Worm (Caenorhabditis elegans) whole organism, L2 larva: ENCODE data around the gene syd-2.

Source experiments
- alr-1 ChIP-seq: fragments of 150-350 bp; optimal IDR thresholded peaks from 2 replicates; lab custom pipeline; 2014; ENCODE audit warnings: missing biosample characterization, missing genetic modification characterization
- blmp-1 ChIP-seq: sonication (generic microtip); optimal IDR thresholded peaks from 2 replicates; lab custom pipeline; 2017; ENCODE audit warnings: missing genetic modification characterization, mild to moderate bottlenecking, missing compliant biosample characterization, antibody characterized with exemption, moderate library complexity; ENCODE audit not compliant: insufficient read depth
- elt-3 ChIP-seq: sonication (generic microtip); optimal IDR thresholded peaks from 2 replicates; lab custom pipeline; 2017; ENCODE audit warnings: missing biosample characterization, missing genetic modification characterization
- fos-1 ChIP-seq: fragments of 150-350 bp; optimal IDR thresholded peaks from 2 replicates; lab custom pipeline; 2014; ENCODE audit warnings: missing biosample characterization, missing genetic modification characterization
- lin-13 ChIP-seq: fragments of 150-350 bp; optimal IDR thresholded peaks from 2 replicates; lab custom pipeline; 2014; ENCODE audit warnings: missing biosample characterization, missing genetic modification reagents, missing genetic modification characterization
- mab-5 ChIP-seq: fragments of 150-350 bp; optimal IDR thresholded peaks from 2 replicates; lab custom pipeline; 2014; ENCODE audit warnings: missing biosample characterization, missing genetic modification characterization
- mdl-1 ChIP-seq, 2 experiments: fragments of 150-350 bp in 1 of 2; sonication (generic microtip) in 1 of 2; optimal IDR thresholded peaks; 2 replicates each; lab custom pipeline; 2017; ENCODE audit warnings: missing biosample characterization in 2 of 2, missing genetic modification characterization in 2 of 2
- nhr-21 ChIP-seq: fragments of 150-350 bp; optimal IDR thresholded peaks from 2 replicates; lab custom pipeline; 2014; ENCODE audit warnings: missing biosample characterization, missing genetic modification characterization
- nhr-23 ChIP-seq: fragments of 150-350 bp; optimal IDR thresholded peaks from 2 replicates; lab custom pipeline; 2014; ENCODE audit warnings: missing biosample characterization, missing genetic modification reagents, missing genetic modification characterization
- nhr-77 ChIP-seq: fragments of 150-350 bp; optimal IDR thresholded peaks from 2 replicates; lab custom pipeline; 2014; ENCODE audit warnings: missing biosample characterization, missing genetic modification characterization
- skn-1 ChIP-seq: sonication (generic microtip); optimal IDR thresholded peaks from 2 replicates; lab custom pipeline; 2017; ENCODE audit warnings: missing biosample characterization, missing genetic modification characterization
- sma-3 ChIP-seq: sonication (generic microtip); optimal IDR thresholded peaks from 2 replicates; lab custom pipeline; 2016; ENCODE audit warnings: missing genetic modification reagents, missing genetic modification characterization, missing compliant biosample characterization
- snpc-4 ChIP-seq: fragments of 150-350 bp; optimal IDR thresholded peaks from 2 replicates; lab custom pipeline; 2014; ENCODE audit warnings: missing biosample characterization, missing genetic modification characterization
- unc-39 ChIP-seq: fragments of 150-350 bp; optimal IDR thresholded peaks from 2 replicates; lab custom pipeline; 2014; ENCODE audit warnings: missing biosample characterization, missing genetic modification characterization

- TF ChIP-seq lin-13 (GFP tag; lab: Kevin White, UChicago) (no peak), skn-1 (no peak), nhr-77 (no peak), fos-1 (tag; lab: Kevin White, UChicago) (no peak), unc-39 (tag; lab: Kevin White, UChicago) (no peak), elt-3 (tag; lab: Kevin White, UChicago) (no peak), snpc-4 (tag; lab: Kevin White, UChicago) (no peak), alr-1 (no peak), nhr-21 (no peak), sma-3 (GFP tag; lab: Kevin White, UChicago) (no peak), mdl-1 (tag; optimal IDR thresholded peaks at IDR 0.05; lab: Kevin White, UChicago) (no peak), blmp-1 (tag; lab: Kevin White, UChicago) (no peak), nhr-23 (tag; lab: Kevin White, UChicago) (no peak), mab-5 (tag; lab: Kevin White, UChicago) (no peak)
Observed at ce11 chrX:10520185-10520584, 34.9 kb downstream of the syd-2 start.
